Worm (Caenorhabditis elegans): Measurements from ENCODE around the gene fbxb-87.

fbxb-87 gene

DNA sequence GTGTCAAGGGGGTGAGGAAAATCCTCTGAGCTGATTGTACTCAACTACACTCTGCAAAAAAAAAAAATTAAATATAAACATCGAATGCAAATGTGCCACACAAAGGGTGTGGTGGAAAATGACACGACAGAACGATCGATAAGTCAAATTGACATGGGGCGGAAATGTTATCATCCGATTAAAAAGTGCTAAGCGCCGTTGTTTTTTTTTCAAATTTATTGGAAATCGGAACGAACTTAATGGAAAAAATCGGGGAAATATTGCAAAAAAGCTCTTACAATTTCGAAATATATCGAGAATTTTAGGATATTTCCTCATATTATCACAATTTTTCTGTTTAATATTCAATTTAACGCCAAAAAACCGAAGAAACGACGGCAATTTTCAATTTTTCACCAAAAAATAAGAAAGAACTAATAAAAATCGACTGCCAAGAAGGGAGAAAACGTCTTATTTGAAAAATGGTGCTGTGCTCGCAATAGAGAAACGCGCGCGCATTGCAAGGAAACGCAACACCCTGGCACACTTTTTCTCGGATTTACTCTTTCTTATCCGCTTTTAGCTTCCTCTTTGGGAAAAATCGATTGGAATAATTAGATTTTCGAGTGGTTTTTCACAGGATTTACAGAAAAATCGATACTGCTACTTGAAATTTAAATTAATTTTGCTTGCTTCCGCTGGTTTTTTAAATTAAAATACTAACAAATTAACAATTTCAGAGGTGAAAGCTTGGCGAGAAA, 25.5 kb upstream of the fbxb-87 start, which contains the start of the genes cey-4 and vps-50 (continued):
- TF ChIP-seq che-1 (tag; optimal IDR thresholded peaks at IDR 0.05) (no peak), F13H6.1 (tag; optimal IDR thresholded peaks at IDR 0.05) (no peak), fkh-10 (GFP tag; optimal IDR thresholded peaks at IDR 0.05) (no peak), hlh-30 (tag; optimal IDR thresholded peaks at IDR 0.05; ENCODE audit: insufficient read depth) (no peak), eyg-1 (tag; optimal IDR thresholded peaks at IDR 0.05) (no peak), ref-2 (tag; optimal IDR thresholded peaks at IDR 0.05) (no peak), sox-4 (tag; optimal IDR thresholded peaks at IDR 0.05) (no peak), lim-6 (tag; optimal IDR thresholded peaks at IDR 0.05) (no peak), tbx-7 (tag; optimal IDR thresholded peaks at IDR 0.05) (no peak), unc-55 (GFP tag; optimal IDR thresholded peaks at IDR 0.05) (no peak), syd-9 (tag; optimal IDR thresholded peaks at IDR 0.05) (no peak), hlh-6 (tag; optimal IDR thresholded peaks at IDR 0.05) (no peak), K09A11.1 (tag; optimal IDR thresholded peaks at IDR 0.05; ENCODE audit: insufficient read depth) (no peak), sox-2 (GFP tag; IDR thresholded peaks at IDR 0.05) (no peak), gmeb-2 (tag; optimal IDR thresholded peaks at IDR 0.05) (no peak), T23F11.4 (GFP tag; optimal IDR thresholded peaks at IDR 0.05) (no peak), pat-9 (tag; optimal IDR thresholded peaks at IDR 0.05) (no peak), ceh-34 (tag; optimal IDR thresholded peaks at IDR 0.05) (no peak), unc-86 (tag; optimal IDR thresholded peaks at IDR 0.05) (peak; percentile 31), lin-11 (tag; optimal IDR thresholded peaks at IDR 0.05) (no peak), npax-4 (tag; optimal IDR thresholded peaks at IDR 0.05) (no peak), odd-2 (tag; optimal IDR thresholded peaks at IDR 0.05) (no peak), mec-3 (tag; optimal IDR thresholded peaks at IDR 0.05; ENCODE audit: borderline replicate concordance) (no peak), pax-1 (tag; optimal IDR thresholded peaks at IDR 0.05) (no peak), fkh-6 (tag; optimal IDR thresholded peaks at IDR 0.05) (no peak), elt-2 (tag; optimal IDR thresholded peaks at IDR 0.05) (peak; percentile 6), zip-5 (tag; optimal IDR thresholded peaks at IDR 0.05) (no peak), pqm-1 (tag; optimal IDR thresholded peaks at IDR 0.05) (no peak), pros-1 (tag; optimal IDR thresholded peaks at IDR 0.05) (no peak), unc-42 (tag; optimal IDR thresholded peaks at IDR 0.05) (peak; percentile 68), elt-4 (tag; optimal IDR thresholded peaks at IDR 0.05) (no peak), ets-4 (tag; optimal IDR thresholded peaks at IDR 0.05) (no peak), madf-2 (tag; optimal IDR thresholded peaks at IDR 0.05) (no peak), nhr-232 (tag; optimal IDR thresholded peaks at IDR 0.05) (no peak), ceh-24 (tag; optimal IDR thresholded peaks at IDR 0.05) (no peak), ahr-1 (tag; optimal IDR thresholded peaks at IDR 0.05) (no peak), ceh-45 (GFP tag; IDR thresholded peaks at IDR 0.05) (no peak), pha-4 (tag; optimal IDR thresholded peaks at IDR 0.05) (no peak), ceh-6 (GFP tag; optimal IDR thresholded peaks at IDR 0.05) (no peak)

- TF ChIP-seq tbx-7 (tag; optimal IDR thresholded peaks at IDR 0.05) (no peak), madf-2 (tag; optimal IDR thresholded peaks at IDR 0.05) (no peak), pag-3 (tag; optimal IDR thresholded peaks at IDR 0.05; ENCODE audit: borderline replicate concordance) (no peak)
Observed at ce11 chrIII:10869595-10869994, 24.7 kb upstream of the fbxb-87 start.

- no peak for TF ChIP-seq hlh-6 (tag; optimal IDR thresholded peaks at IDR 0.05)
- TF ChIP-seq unc-86 (tag; optimal IDR thresholded peaks at IDR 0.05), result no peak
- TF ChIP-seq pat-9 (tag; optimal IDR thresholded peaks at IDR 0.05), result no peak
- no peak for TF ChIP-seq ceh-24 (tag; optimal IDR thresholded peaks at IDR 0.05)
- no peak for TF ChIP-seq unc-3 (GFP tag; conservative IDR thresholded peaks at IDR 0.05)
- TF ChIP-seq unc-3 (tag; optimal IDR thresholded peaks at IDR 0.05), result no peak
Observed at ce11 chrIII:10870161-10870560, 24.2 kb upstream of the fbxb-87 start.
